Fruit fly (Drosophila melanogaster): ENCODE data around the gene bnk.
A peak's percentile ranks its signal among the peaks of the same experiment; 100 is the strongest.

bnk gene

dm6 chr3R:31218997-31219992 lies 26.1 kb downstream of the bnk start, which contains the start of gene ATPsynC (continued):
- no peak for TF ChIP-seq Doc3 (GFP tag; IDR thresholded peaks at IDR 0.05; ENCODE audit: partially characterized antibody)
- TF ChIP-seq CG7963 (GFP tag; IDR thresholded peaks at IDR 0.05; ENCODE audit: partially characterized antibody), result no peak
- TF ChIP-seq pho (GFP tag; optimal IDR thresholded peaks at IDR 0.05), result peak; percentile 21
- TF ChIP-seq Vsx1 (GFP tag; optimal IDR thresholded peaks at IDR 0.05), result no peak
- peak; percentile 71 for TF ChIP-seq BEAF-32 (GFP tag; optimal IDR thresholded peaks at IDR 0.05)
- TF ChIP-seq CG17568 (GFP tag; optimal IDR thresholded peaks at IDR 0.05), result no peak
- peak; percentile 69 for TF ChIP-seq NC2β (GFP tag; optimal IDR thresholded peaks at IDR 0.05)
- peak; percentile 5 for TF ChIP-seq CG9437 (GFP tag; optimal IDR thresholded peaks at IDR 0.05)
- peak in 1 of 2 experiments; percentile 90 for TF ChIP-seq tll (GFP tag; optimal IDR thresholded peaks at IDR 0.05)
- no peak for TF ChIP-seq CG43689 (GFP tag; IDR thresholded peaks at IDR 0.05)
- peak; percentile 17 for TF ChIP-seq emc (GFP tag; optimal IDR thresholded peaks at IDR 0.05)
- peak; percentile 85 for TF ChIP-seq bigmax (GFP tag; optimal IDR thresholded peaks at IDR 0.05)
- TF ChIP-seq Pdp1 (GFP tag; optimal IDR thresholded peaks at IDR 0.05), result peak in 1 of 2 experiments; percentile 98
- TF ChIP-seq Elba2 (GFP tag; optimal IDR thresholded peaks at IDR 0.05), result peak; percentile 79
- TF ChIP-seq CG15073 (GFP tag; optimal IDR thresholded peaks at IDR 0.05), result no peak
- TF ChIP-seq CG12659 (GFP tag; optimal IDR thresholded peaks at IDR 0.05), result peak; percentile 93
- no peak for TF ChIP-seq Optix (GFP tag; IDR thresholded peaks at IDR 0.05)
- TF ChIP-seq br (optimal IDR thresholded peaks at IDR 0.05), result no peak
- TF ChIP-seq Myb (GFP tag; optimal IDR thresholded peaks at IDR 0.05), result peak; percentile 55
- peak; percentile 51 for TF ChIP-seq CG2116 (GFP tag; optimal IDR thresholded peaks at IDR 0.05)
- TF ChIP-seq en (GFP tag; optimal IDR thresholded peaks at IDR 0.05), result no peak
- peak; percentile 2 for TF ChIP-seq unpg (GFP tag; optimal IDR thresholded peaks at IDR 0.05)
- peak; percentile 44 for TF ChIP-seq maf-S (GFP tag; optimal IDR thresholded peaks at IDR 0.05)
- peak; percentile 57 for TF ChIP-seq CG12391 (tag; optimal IDR thresholded peaks at IDR 0.05)
- TF ChIP-seq Tbp (GFP tag; optimal IDR thresholded peaks at IDR 0.05), result no peak
- no peak for TF ChIP-seq CG32532 (GFP tag; IDR thresholded peaks at IDR 0.05)
- TF ChIP-seq CG3281 (GFP tag; optimal IDR thresholded peaks at IDR 0.05), result peak; percentile 57
- peak; percentile 33 for TF ChIP-seq repo (GFP tag; optimal IDR thresholded peaks at IDR 0.05)
- TF ChIP-seq D (optimal IDR thresholded peaks at IDR 0.05), result peak; percentile 12
- TF ChIP-seq D (GFP tag; optimal IDR thresholded peaks at IDR 0.05), result no peak
- TF ChIP-seq H2.0 (GFP tag; IDR thresholded peaks at IDR 0.05), result no peak
- no peak for TF ChIP-seq CG9932 (GFP tag; IDR thresholded peaks at IDR 0.05)
- TF ChIP-seq pfk (GFP tag; optimal IDR thresholded peaks at IDR 0.05), result no peak
- TF ChIP-seq HmgD (GFP tag; optimal IDR thresholded peaks at IDR 0.05), result peak; percentile 83
- TF ChIP-seq eve (GFP tag; optimal IDR thresholded peaks at IDR 0.05), result no peak
- TF ChIP-seq HLH54F (GFP tag; optimal IDR thresholded peaks at IDR 0.05), result peak; percentile 16
- peak; percentile 9 for TF ChIP-seq gsb-n (tag; optimal IDR thresholded peaks at IDR 0.05)
- no peak for TF ChIP-seq Hmx (GFP tag; optimal IDR thresholded peaks at IDR 0.05)
- peak; percentile 41 for TF ChIP-seq CG18599 (GFP tag; optimal IDR thresholded peaks at IDR 0.05)
- TF ChIP-seq knrl (GFP tag; IDR thresholded peaks at IDR 0.05; ENCODE audit: partially characterized antibody), result no peak
- TF ChIP-seq Trl (optimal IDR thresholded peaks at IDR 0.05), result no peak
- TF ChIP-seq Trl (GFP tag; optimal IDR thresholded peaks at IDR 0.05), result no peak
- no peak for TF ChIP-seq peb (GFP tag; IDR thresholded peaks at IDR 0.05)
- TF ChIP-seq Deaf1 (tag; optimal IDR thresholded peaks at IDR 0.05), result peak; percentile 38
- TF ChIP-seq Sin3A (optimal IDR thresholded peaks at IDR 0.05), result peak; percentile 79
- TF ChIP-seq Hand (GFP tag; optimal IDR thresholded peaks at IDR 0.05), result peak; percentile 62
- TF ChIP-seq cad (GFP tag; optimal IDR thresholded peaks at IDR 0.05), result no peak
- TF ChIP-seq CG33557 (GFP tag; optimal IDR thresholded peaks at IDR 0.05), result peak; percentile 3
- no peak for TF ChIP-seq CG12219 (GFP tag; optimal IDR thresholded peaks at IDR 0.05)
